Worm (Caenorhabditis elegans) whole organism, L1 larva: ENCODE measurements around the gene pcn-1.

Experiments used
- alr-1 ChIP-seq: fragments of 200-800 bp; sonication (Bioruptor generic); optimal IDR thresholded peaks from 2 replicates; lab custom pipeline; 2018; ENCODE audit warnings: borderline replicate concordance, mild to moderate bottlenecking, missing genetic modification characterization, missing compliant biosample characterization
- nhr-11 ChIP-seq: fragments of 150-350 bp; optimal IDR thresholded peaks from 2 replicates; lab custom pipeline; 2014; ENCODE audit warnings: missing biosample characterization, missing genetic modification characterization
- nhr-12 ChIP-seq: sonication (generic microtip); optimal IDR thresholded peaks from 2 replicates; lab custom pipeline; 2017; ENCODE audit warnings: missing biosample characterization, missing genetic modification characterization
- nhr-237 ChIP-seq: fragments of 150-350 bp; optimal IDR thresholded peaks from 2 replicates; lab custom pipeline; 2014; ENCODE audit warnings: missing biosample characterization, missing genetic modification characterization
- nhr-76 ChIP-seq: sonication (generic microtip); optimal IDR thresholded peaks from 2 replicates; lab custom pipeline; 2017; ENCODE audit warnings: missing biosample characterization, missing genetic modification characterization
- zag-1 ChIP-seq: fragments of 150-350 bp; optimal IDR thresholded peaks from 2 replicates; lab custom pipeline; 2014; ENCODE audit warnings: missing biosample characterization, missing genetic modification characterization
- ztf-11 ChIP-seq, 2 experiments: sonication (generic microtip); optimal IDR thresholded peaks; 2 replicates each; lab custom pipeline; 2016 to 2017; ENCODE audit warnings: missing genetic modification characterization in 2 of 2, missing biosample characterization in 1 of 2, missing compliant biosample characterization in 1 of 2

DNA sequence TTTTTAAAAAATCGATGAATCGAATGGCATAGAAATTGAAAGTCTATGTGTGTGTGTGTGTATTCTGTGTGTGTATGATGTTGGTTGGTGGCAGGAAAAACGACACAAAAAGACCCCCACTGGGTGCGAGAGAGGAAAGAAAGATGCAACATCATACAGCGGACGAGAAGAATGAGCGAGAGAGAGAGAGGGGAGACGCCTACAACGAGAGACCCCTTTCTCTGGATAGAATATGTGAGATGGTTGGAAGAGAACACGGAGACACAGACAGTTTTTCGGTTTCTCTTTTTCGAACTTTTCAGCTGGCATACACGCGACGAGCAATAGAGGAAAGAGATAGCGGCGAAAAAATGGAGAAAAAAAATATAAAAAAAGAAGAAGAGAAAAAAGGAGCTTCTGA is 29.4 kb downstream of the pcn-1 start:
- TF ChIP-seq zag-1 (tag; lab: Kevin White, UChicago): peak; percentile 32
- no peak for TF ChIP-seq nhr-237 (tag; lab: Kevin White, UChicago)
- no peak for TF ChIP-seq nhr-12 (tag; lab: Kevin White, UChicago)
- TF ChIP-seq alr-1: no peak
- TF ChIP-seq ztf-11 (tag; optimal IDR thresholded peaks at IDR 0.05; lab: Kevin White, UChicago): no peak
- peak; percentile 33 for TF ChIP-seq nhr-11 (tag; lab: Kevin White, UChicago)
- TF ChIP-seq nhr-76 (tag; lab: Kevin White, UChicago): no peak
